Worm (Caenorhabditis elegans): ENCODE measurements around the gene Y41C4A.18.

The Y41C4A.18 gene

DNA sequence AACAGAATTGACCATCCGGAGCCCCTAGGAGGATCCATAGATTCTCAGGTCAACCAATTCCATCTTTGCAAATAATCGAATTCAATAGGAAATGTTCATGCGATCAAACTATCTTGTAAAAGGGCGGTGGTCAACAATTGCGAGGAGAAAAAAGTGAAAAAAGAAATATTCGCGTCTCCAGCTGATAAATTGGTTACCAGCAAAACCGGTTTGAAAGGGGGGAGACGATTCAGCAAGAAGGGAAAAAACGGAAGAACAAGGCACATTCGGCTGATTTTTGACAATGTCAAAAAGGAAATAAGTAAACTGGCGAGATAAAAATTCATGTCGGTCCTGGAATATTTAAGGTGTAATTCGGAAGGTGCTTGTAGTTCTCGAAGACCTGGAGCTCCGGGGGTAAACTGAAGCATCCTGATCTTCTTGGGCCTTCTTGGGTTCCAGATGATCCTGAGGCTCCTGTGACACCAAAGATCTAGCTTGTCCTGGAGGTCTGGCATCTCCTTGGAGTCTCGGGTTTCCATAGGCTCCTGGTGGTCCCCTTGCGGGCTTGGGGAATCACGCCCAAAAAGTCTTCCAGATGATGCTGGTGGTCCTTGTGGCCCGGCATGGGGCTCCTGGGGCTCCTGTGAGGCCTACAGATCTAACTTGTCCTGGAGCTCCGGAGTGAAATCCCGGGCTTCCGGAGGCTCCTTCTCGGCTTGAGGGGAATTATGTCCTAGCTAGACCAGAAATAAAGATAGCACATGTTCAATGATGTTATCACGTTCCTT, 27.2 kb upstream of the Y41C4A.18 start:
- TF ChIP-seq W03F9.2 (tag; optimal IDR thresholded peaks at IDR 0.05) (no peak), dao-5 (tag; optimal IDR thresholded peaks at IDR 0.05) (no peak), him-1 (tag; optimal IDR thresholded peaks at IDR 0.05) (no peak)

DNA sequence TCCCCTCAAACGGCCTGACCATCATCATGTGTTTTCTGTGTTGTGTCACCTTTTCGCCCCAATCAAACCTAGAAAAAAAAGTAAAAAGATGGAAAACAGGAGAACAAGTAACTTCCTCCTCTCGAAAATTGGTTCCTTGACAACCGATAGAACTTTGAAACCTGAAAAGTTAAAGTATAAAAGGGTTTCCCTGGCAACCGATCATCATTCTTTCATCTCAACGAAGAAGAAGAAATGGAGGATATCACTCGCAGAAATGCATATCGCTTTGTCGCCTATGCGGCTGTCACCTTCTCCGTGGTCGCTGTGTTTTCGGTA, 26.7 kb upstream of the Y41C4A.18 start, which contains the start of gene col-95:
TSS of gene col-95 (plus strand) at position 219 of the 318 bp plus-strand sequence.
- no peak for TF ChIP-seq him-1 (tag; optimal IDR thresholded peaks at IDR 0.05)
- TF ChIP-seq dao-5 (tag; optimal IDR thresholded peaks at IDR 0.05): no peak
- TF ChIP-seq W03F9.2 (tag; optimal IDR thresholded peaks at IDR 0.05): no peak

DNA sequence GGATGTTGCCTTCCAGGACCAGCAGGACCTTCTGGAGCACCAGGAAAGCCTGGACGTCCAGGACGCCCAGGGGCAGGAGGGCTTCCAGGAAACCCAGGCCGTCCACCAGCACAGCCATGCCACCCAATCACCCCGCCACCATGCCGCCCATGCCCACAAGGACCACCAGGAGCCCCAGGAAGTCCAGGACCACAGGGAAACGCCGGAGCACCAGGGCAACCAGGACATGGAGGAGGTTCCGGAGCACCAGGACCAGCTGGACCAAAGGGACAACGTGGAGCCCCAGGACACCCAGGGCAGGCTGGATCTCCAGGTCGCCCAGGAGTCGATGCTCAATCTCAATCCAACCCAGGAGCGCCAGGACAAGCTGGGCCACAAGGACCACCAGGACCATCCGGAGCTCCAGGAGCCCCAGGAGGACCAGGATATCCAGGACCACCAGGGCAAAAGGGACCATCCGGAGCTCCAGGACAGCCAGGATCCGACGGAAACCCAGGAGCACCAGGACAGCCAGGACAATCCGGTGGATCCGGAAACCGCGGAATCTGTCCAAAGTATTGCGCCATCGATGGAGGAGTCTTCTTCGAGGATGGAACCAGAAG, 25.9 kb upstream of the Y41C4A.18 start:
- no peak for TF ChIP-seq W03F9.2 (tag; optimal IDR thresholded peaks at IDR 0.05)
- TF ChIP-seq dao-5 (tag; optimal IDR thresholded peaks at IDR 0.05): no peak
- no peak for TF ChIP-seq him-1 (tag; optimal IDR thresholded peaks at IDR 0.05)

DNA sequence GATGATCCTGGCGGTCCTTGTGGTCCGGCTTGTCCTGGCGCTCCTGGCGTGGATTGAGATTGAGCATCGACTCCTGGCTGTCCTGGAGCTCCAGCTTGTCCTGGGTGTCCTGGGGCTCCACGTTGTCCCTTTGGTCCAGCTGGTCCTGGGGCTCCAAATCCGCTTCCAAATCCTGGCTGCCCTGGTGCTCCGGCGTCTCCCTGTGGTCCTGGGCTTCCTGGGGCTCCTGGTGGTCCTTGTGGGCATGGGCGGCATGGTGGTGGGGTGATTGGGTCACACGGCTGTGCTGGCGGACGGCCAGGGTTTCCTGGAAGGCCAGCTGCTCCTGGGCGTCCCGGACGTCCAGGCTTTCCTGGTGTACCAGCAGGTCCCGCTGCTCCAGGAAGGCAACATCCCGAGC, 24.5 kb upstream of the Y41C4A.18 start:
- TF ChIP-seq him-1 (tag; optimal IDR thresholded peaks at IDR 0.05) (no peak), W03F9.2 (tag; optimal IDR thresholded peaks at IDR 0.05) (no peak), dao-5 (tag; optimal IDR thresholded peaks at IDR 0.05) (no peak)

DNA sequence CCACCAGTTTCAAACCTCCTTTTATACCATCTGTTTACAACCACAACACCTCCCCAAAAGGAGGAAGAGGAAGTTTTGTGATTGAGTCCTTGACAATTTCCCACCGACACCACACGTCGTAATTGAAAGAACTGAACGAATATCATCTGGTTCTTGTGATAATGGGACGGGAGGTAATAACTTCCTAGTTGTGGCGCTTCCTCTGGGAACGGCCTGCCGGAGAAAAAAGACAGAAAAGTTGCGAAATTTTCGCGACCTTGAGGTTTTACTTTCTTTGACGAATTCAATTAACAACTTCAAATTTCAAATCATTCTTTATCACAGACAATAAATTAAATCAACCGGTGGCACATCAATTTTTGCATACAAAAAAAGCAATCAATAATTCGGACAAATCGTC, 23.7 kb upstream of the Y41C4A.18 start, which contains the start of gene col-96:
TSS of gene col-96 (minus strand) at position 101 of the 400 bp plus-strand sequence.
- TF ChIP-seq dao-5 (tag; optimal IDR thresholded peaks at IDR 0.05): no peak
- no peak for TF ChIP-seq him-1 (tag; optimal IDR thresholded peaks at IDR 0.05)
- TF ChIP-seq W03F9.2 (tag; optimal IDR thresholded peaks at IDR 0.05): no peak

DNA sequence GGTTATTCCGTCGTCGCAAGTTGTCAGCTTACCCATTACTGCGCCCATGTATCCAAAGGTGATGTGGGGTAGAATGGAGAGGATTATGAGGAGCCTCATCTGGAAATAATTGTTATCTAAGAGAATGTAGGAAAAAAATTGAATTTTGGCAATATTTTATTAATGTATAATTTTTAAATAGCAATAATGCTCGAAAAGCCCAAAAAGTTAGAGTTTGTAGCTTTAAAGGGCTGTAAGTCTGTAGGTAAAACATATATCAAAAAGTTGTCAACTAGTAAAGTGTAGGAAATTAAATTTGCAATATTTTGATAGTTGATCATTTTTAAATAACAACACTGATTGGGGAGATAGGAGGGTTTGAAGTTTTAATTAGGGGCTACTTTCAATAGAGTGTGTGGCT, 21.7 kb upstream of the Y41C4A.18 start, which contains the start of gene Y41C4A.8:
TSS of gene Y41C4A.8 (minus strand) at position 101 of the 400 bp plus-strand sequence.
- TF ChIP-seq dao-5 (tag; optimal IDR thresholded peaks at IDR 0.05) (no peak), him-1 (tag; optimal IDR thresholded peaks at IDR 0.05) (no peak)

DNA sequence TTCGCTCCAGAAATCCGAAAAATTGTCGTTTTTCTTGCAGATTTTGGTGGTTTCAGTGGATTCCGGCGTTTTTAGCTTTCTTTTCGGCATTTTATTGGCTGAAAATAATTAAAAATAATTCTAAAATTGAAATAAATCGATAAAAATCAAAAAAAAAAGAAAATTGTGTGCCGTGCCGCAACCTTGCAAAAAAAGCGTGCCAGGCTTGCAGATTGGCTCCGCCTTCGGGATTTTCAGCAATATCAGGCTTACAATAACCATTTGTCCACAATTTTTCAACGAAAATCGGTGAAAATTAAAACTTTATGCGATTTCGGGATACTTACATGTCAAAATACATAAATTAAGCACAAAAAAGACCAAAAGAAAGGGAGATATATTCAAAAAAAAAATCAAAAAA, 11.9 kb upstream of the Y41C4A.18 start, which contains the start of gene Y41C4A.9:
TSS of gene Y41C4A.9 (minus strand) at position 98 of the 400 bp plus-strand sequence.
- no peak for TF ChIP-seq him-1 (tag; optimal IDR thresholded peaks at IDR 0.05)

DNA sequence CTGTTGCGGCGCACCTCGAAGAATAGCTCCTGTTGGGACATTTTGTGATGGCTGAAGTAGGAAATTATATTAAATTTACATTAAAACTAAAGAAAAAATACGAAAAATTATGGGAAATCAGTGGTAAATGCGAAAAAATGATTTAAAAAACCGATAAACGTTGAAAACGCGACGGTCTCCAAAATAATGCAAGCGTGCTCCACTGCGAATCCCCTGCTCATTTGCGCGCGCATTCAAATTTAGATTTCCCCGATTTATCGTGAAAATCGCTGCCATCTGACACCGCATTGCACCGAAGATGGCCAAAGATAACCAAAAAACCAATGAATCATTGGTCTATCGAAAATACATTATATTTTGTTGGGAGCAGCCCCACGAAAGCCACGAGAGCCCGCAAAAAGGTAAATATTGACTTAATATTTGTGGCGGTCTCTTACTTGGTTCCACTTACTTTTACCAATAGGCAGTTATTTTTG, 11.0 kb upstream of the Y41C4A.18 start, which contains the start of the genes elb-1 and Y41C4A.11:
TSS of gene elb-1 (minus strand) at position 51 of the 476 bp plus-strand sequence.
TSS of gene Y41C4A.11 (plus strand) at position 461 of the 476 bp plus-strand sequence.
- TF ChIP-seq him-1 (tag; optimal IDR thresholded peaks at IDR 0.05) (no peak), W03F9.2 (tag; optimal IDR thresholded peaks at IDR 0.05) (no peak), dao-5 (tag; optimal IDR thresholded peaks at IDR 0.05) (no peak)

DNA sequence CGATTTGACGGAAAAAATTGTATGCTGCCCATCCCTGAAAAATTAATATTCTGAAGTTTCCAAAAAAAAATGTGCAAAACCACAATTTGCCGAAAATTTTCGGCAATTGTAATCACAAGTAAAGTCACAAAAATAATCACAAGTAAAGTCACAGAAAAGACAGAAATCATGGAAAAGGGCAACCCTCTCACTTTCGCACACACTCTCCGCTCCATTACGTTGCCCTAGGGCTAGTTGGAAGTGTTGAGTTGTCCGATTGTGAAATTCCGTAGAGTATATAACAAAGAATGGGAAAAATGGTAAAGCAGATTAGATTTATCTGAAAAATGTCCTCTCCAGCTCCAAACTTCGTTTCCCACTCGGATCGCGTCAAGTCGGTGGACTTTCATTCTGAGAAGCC, 9.0 kb upstream of the Y41C4A.18 start, which contains the start of gene Y41C4A.32:
TSS of gene Y41C4A.32 (plus strand) at position 302 of the 400 bp plus-strand sequence.
- TF ChIP-seq him-1 (tag; optimal IDR thresholded peaks at IDR 0.05) (no peak), dao-5 (tag; optimal IDR thresholded peaks at IDR 0.05) (no peak), W03F9.2 (tag; optimal IDR thresholded peaks at IDR 0.05) (no peak)

DNA sequence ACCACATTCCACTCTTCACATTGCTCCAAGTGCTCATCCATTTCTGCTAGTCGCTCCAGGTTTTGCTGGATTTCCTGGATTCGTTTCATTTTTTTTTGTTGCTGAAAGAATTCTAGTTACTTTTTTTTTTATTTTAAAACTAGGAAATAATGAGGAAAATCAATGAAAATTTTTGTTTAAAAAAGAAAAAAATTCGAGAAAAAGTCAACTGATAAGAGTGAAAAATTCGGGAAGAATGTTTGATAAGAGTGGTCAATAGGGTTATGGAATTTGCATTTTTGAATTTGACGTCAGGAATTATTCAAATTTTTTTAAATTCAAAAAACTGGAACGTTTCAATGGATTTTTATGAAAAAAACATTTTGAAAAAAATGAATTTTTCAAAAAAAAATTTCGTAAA, 3.8 kb upstream of the Y41C4A.18 start, which contains the start of gene Y41C4A.12:
TSS of gene Y41C4A.12 (minus strand) at position 101 of the 400 bp plus-strand sequence.
- TF ChIP-seq dao-5 (tag; optimal IDR thresholded peaks at IDR 0.05) (no peak), W03F9.2 (tag; optimal IDR thresholded peaks at IDR 0.05) (no peak), him-1 (tag; optimal IDR thresholded peaks at IDR 0.05) (no peak)

DNA sequence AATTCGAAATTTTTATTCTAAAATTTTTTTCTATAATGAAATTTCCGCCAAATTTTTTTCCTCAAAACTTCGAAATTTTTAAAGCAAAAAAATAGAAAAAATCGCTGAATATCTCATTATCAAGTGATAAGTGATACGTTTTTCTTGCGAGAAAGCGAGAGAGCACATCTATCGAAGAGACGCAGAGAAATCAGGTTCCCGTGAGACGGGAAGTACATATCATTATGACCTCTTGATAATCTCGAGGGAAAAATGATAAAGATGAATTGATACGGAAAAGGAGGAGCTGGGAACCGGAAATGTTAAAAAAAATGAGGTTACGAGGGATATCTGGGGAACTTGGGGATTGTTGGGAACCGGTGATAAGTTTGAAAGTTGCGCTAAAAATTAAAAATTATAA, 3.4 kb upstream of the Y41C4A.18 start:
- TF ChIP-seq him-1 (tag; optimal IDR thresholded peaks at IDR 0.05): no peak
- TF ChIP-seq W03F9.2 (tag; optimal IDR thresholded peaks at IDR 0.05): no peak

DNA sequence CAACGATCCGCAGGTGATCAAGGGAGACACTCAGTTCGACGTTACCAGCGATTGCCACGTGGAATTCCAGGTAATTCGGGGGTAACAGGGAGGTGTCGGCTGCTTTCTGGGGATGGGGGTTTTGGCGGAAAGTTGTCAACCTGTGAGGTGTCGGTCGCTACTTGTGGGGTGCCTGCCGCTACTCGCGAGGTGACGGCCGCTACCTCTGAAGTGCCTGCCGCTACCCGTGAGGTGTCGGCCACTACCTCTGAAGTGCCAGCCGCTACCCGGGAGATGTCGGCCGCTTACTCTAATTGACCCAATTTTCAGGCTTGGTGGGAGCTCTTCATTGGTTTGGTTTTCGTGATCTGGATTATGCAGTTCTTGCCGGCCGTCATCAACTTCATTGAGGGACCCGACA, 438 bp downstream of the Y41C4A.18 start:
- TF ChIP-seq dao-5 (tag; optimal IDR thresholded peaks at IDR 0.05) (no peak), W03F9.2 (tag; optimal IDR thresholded peaks at IDR 0.05) (no peak), him-1 (tag; optimal IDR thresholded peaks at IDR 0.05) (no peak)

DNA sequence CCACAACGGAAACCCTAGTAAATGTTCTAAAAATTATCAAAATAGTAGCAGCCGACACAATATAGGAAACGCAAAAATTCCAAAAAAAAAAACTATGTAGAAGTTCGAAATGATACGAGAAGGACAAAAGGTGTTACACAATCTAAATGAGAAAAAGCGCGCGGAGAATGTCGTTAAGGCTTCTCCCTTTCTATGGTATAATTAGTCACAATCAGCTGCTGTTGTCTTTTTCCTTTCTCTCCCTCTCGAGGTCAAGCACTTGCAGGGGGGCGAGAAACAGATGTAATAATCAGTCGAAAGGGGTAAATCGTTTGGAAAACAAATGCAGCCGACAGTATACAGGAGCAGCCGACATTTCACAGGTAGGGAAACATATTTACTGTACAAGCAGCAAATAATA, 1.1 kb downstream of the Y41C4A.18 start:
- TF ChIP-seq dao-5 (tag; optimal IDR thresholded peaks at IDR 0.05) (no peak), W03F9.2 (tag; optimal IDR thresholded peaks at IDR 0.05) (no peak), him-1 (tag; optimal IDR thresholded peaks at IDR 0.05) (no peak)

DNA sequence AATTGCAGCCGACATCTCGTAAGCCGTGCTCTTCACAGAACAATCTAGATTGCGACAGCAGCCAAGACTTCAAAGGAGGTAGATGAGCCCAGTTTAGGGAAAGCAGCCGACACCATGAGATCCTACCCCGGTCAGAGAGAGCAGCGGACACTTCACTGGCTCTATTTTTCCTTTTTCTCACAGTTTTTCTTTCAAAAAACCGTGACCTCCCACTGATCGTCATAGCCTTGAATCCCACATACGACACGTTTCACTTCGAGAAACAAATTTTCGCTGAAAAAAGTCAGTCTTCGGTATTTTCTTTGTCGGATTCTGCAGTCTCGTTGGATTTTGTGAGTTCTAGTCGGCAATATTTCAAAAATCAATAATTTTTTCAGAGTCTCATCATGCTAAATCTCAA, 1.6 kb downstream of the Y41C4A.18 start, which contains the start of gene Y41C4A.21:
TSS of gene Y41C4A.21 (plus strand) at position 301 of the 400 bp plus-strand sequence.
- TF ChIP-seq him-1 (tag; optimal IDR thresholded peaks at IDR 0.05) (no peak), W03F9.2 (tag; optimal IDR thresholded peaks at IDR 0.05) (no peak), dao-5 (tag; optimal IDR thresholded peaks at IDR 0.05) (no peak)
